Fruit fly (Drosophila melanogaster): ENCODE data around the gene CG43322.
A peak's percentile ranks its signal among the peaks of the same experiment; 100 is the strongest.

The CG43322 gene

dm6 chr2L:7004304-7004703 lies 8.9 kb upstream of the CG43322 start:
- TF ChIP-seq GATAd (GFP tag; optimal IDR thresholded peaks at IDR 0.05) (no peak), CrebA (GFP tag; optimal IDR thresholded peaks at IDR 0.05; ENCODE audit: borderline replicate concordance) (no peak), usp (GFP tag; optimal IDR thresholded peaks at IDR 0.05) (no peak), brk (GFP tag; optimal IDR thresholded peaks at IDR 0.05) (no peak), N (GFP tag; optimal IDR thresholded peaks at IDR 0.05) (no peak), fru (GFP tag; optimal IDR thresholded peaks at IDR 0.05) (no peak), Hr83 (GFP tag; optimal IDR thresholded peaks at IDR 0.05; ENCODE audit: poor library complexity, severe bottlenecking) (no peak), Dif (GFP tag; optimal IDR thresholded peaks at IDR 0.05; ENCODE audit: partially characterized antibody) (no peak), pan (optimal IDR thresholded peaks at IDR 0.05) (no peak), CG32264 (GFP tag; optimal IDR thresholded peaks at IDR 0.05) (no peak), tai (GFP tag; optimal IDR thresholded peaks at IDR 0.05) (no peak), sage (GFP tag; optimal IDR thresholded peaks at IDR 0.05) (no peak)

DNA sequence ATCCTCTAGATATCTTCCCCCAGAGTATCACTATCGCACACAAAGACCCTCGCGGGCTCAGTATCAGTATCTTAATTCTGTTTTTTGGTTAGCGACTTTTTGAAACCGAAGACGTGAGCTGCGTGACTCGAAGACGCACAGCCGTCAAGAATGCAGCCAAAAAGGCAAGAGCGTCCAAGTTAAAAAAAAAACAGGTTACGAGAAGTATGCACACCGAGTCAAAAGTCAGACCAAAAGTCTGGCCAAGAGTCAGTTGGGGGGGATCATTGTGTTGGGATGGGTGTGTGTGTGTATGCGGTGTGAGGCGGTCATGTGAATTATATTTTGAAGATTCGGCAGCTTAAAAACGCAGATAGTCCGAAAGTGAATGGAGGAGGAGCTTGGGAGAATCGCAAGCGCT lies 7.7 kb upstream of the CG43322 start:
- TF ChIP-seq sage (GFP tag; optimal IDR thresholded peaks at IDR 0.05), result no peak
- TF ChIP-seq Vsx2 (GFP tag; optimal IDR thresholded peaks at IDR 0.05; ENCODE audit: partially characterized antibody), result peak; percentile 38
- TF ChIP-seq CrebA (GFP tag; optimal IDR thresholded peaks at IDR 0.05; ENCODE audit: borderline replicate concordance), result peak; percentile 52

DNA sequence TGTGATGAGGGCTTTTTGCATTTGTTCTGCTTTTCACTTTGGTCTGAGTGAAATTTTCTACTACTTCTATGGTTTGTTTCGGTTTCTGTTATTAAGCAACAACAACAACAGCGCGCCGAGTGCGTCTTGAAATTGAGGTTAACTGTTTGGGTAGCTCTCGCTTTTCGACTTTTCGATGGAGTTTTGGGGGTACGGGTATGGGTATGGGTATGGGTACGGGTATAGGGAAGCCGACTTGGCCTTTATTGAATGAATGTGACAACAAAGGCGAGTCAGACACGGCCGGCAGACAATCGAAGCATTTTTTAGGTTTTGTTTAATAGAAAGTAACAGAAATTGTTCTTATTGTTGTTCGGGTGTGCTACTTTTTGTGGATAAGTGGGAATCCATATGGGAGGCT lies 5.6 kb upstream of the CG43322 start:
- TF ChIP-seq OdsH (GFP tag; optimal IDR thresholded peaks at IDR 0.05) (no peak), br (GFP tag; optimal IDR thresholded peaks at IDR 0.05) (no peak), fru (GFP tag; optimal IDR thresholded peaks at IDR 0.05) (no peak), Dfd (GFP tag; optimal IDR thresholded peaks at IDR 0.05) (no peak), sage (GFP tag; optimal IDR thresholded peaks at IDR 0.05) (no peak), Myc (optimal IDR thresholded peaks at IDR 0.05) (no peak), brk (GFP tag; optimal IDR thresholded peaks at IDR 0.05) (no peak), foxo (GFP tag; optimal IDR thresholded peaks at IDR 0.05) (no peak), rgr (GFP tag; optimal IDR thresholded peaks at IDR 0.05) (no peak), tai (GFP tag; optimal IDR thresholded peaks at IDR 0.05) (no peak), CG9705 (GFP tag; optimal IDR thresholded peaks at IDR 0.05) (no peak), N (GFP tag; optimal IDR thresholded peaks at IDR 0.05) (no peak), woc (GFP tag; optimal IDR thresholded peaks at IDR 0.05) (no peak), Mio (GFP tag; optimal IDR thresholded peaks at IDR 0.05) (no peak)

dm6 chr2L:7009807-7010470 lies 3.3 kb upstream of the CG43322 start, which contains the start of gene uif:
Gene uif, minus strand, starts transcription at chr2L:7010359.
- TF ChIP-seq Vsx2 (GFP tag; optimal IDR thresholded peaks at IDR 0.05; ENCODE audit: partially characterized antibody) (peak; percentile 54), psq (GFP tag; optimal IDR thresholded peaks at IDR 0.05) (peak; percentile 92), Hnf4 (GFP tag; optimal IDR thresholded peaks at IDR 0.05) (no peak), Rel (GFP tag; optimal IDR thresholded peaks at IDR 0.05) (no peak), Rel (tag; optimal IDR thresholded peaks at IDR 0.05) (no peak), pan (optimal IDR thresholded peaks at IDR 0.05) (no peak)

DNA sequence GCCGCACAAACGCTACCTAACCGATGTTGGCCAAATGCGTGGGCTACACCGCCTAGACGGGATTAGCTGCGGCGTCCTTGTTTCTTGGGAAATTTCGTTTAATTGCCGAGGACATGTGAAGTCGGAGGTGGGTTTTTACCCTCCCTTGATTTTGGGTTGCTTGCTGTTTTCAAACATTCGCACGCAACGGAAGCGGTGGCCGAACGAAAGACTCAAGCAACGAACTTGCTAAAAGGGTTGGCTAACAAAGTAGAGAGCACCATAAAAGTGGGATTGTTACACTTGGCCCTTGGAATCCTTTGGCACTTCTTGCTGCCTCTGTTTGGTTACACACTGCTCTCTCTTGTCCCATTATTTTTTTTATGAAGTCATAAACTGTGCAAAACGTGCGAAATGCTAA lies 2.7 kb upstream of the CG43322 start:
- TF ChIP-seq N (GFP tag; optimal IDR thresholded peaks at IDR 0.05), result no peak
- no peak for TF ChIP-seq CrebA (GFP tag; optimal IDR thresholded peaks at IDR 0.05; ENCODE audit: borderline replicate concordance)

- no peak for TF ChIP-seq CrebA (GFP tag; optimal IDR thresholded peaks at IDR 0.05; ENCODE audit: borderline replicate concordance)
- no peak for TF ChIP-seq Hr83 (GFP tag; optimal IDR thresholded peaks at IDR 0.05; ENCODE audit: poor library complexity, severe bottlenecking)
- no peak for TF ChIP-seq Myc (optimal IDR thresholded peaks at IDR 0.05)
- TF ChIP-seq usp (GFP tag; optimal IDR thresholded peaks at IDR 0.05), result no peak
- TF ChIP-seq sv (GFP tag; optimal IDR thresholded peaks at IDR 0.05), result no peak
- no peak for TF ChIP-seq foxo (GFP tag; optimal IDR thresholded peaks at IDR 0.05)
- TF ChIP-seq Dfd (GFP tag; optimal IDR thresholded peaks at IDR 0.05), result no peak
- no peak for TF ChIP-seq brk (GFP tag; optimal IDR thresholded peaks at IDR 0.05)
- no peak for TF ChIP-seq woc (GFP tag; optimal IDR thresholded peaks at IDR 0.05)
- no peak for TF ChIP-seq fru (GFP tag; optimal IDR thresholded peaks at IDR 0.05)
- TF ChIP-seq Abd-B (GFP tag; optimal IDR thresholded peaks at IDR 0.05), result no peak
- TF ChIP-seq HLH106 (tag; optimal IDR thresholded peaks at IDR 0.05), result no peak
- TF ChIP-seq N (GFP tag; optimal IDR thresholded peaks at IDR 0.05), result no peak
- no peak for TF ChIP-seq dl (GFP tag; optimal IDR thresholded peaks at IDR 0.05; ENCODE audit: insufficient read depth in 1 of 2, partially characterized antibody in 2 of 2)
- TF ChIP-seq lola (GFP tag; optimal IDR thresholded peaks at IDR 0.05), result no peak
- TF ChIP-seq Vsx2 (GFP tag; optimal IDR thresholded peaks at IDR 0.05; ENCODE audit: partially characterized antibody), result no peak
- no peak for TF ChIP-seq br (GFP tag; optimal IDR thresholded peaks at IDR 0.05)
- TF ChIP-seq CG32264 (GFP tag; optimal IDR thresholded peaks at IDR 0.05), result no peak
Measured at dm6 chr2L:7011962-7012361, 1.2 kb upstream of the CG43322 start, which contains the start of gene CG43321. Gene CG43321, plus strand, starts transcription at chr2L:7012262.
